Fruit fly (Drosophila melanogaster): ENCODE measurements around the gene CG18675.

- no peak for TF ChIP-seq Ets21C (GFP tag; optimal IDR thresholded peaks at IDR 0.05)
- no peak for TF ChIP-seq CG6163 (GFP tag; IDR thresholded peaks at IDR 0.05)
- TF ChIP-seq Eip93F (GFP tag; optimal IDR thresholded peaks at IDR 0.05) = no peak
- TF ChIP-seq dac (GFP tag; optimal IDR thresholded peaks at IDR 0.05) = no peak
Measured at dm6 chr3L:4211440-4211839, 37.8 kb downstream of the CG18675 start, which contains the start of gene Cpr64Ab.
